Fruit fly (Drosophila melanogaster) whole organism, embryonic: ENCODE results near the gene CG13084.

Experiments
- Asciz ChIP-seq: fragments of 200-800 bp; sonication (Bioruptor generic); optimal IDR thresholded peaks from 2 replicates; lab custom pipeline; 2017; ENCODE audit warnings: missing biosample characterization, mild to moderate bottlenecking, missing genetic modification characterization, missing genetic modification reagents
- Atf-2 ChIP-seq: fragments of 200-800 bp; sonication (Bioruptor generic); optimal IDR thresholded peaks from 2 replicates; lab custom pipeline; 2016; ENCODE audit warnings: missing biosample characterization, missing genetic modification characterization
- Awh ChIP-seq: fragments of 200-800 bp; sonication (Bioruptor generic); IDR thresholded peaks from 2 replicates; pipeline ENCODE4, ENCODE4 v1.3.6; 2022; ENCODE audit warnings: missing biosample characterization, missing genetic modification characterization
- Bdp1 ChIP-seq: fragments of 200-800 bp; sonication (Bioruptor generic); optimal IDR thresholded peaks from 3 replicates; lab custom pipeline; 2016; ENCODE audit warnings: missing biosample characterization, missing genetic modification characterization
- Bteb2 ChIP-seq: fragments of 200-800 bp; sonication (Bioruptor generic); optimal IDR thresholded peaks from 2 replicates; lab custom pipeline; 2016; ENCODE audit warnings: missing biosample characterization, missing genetic modification characterization
- CG10431 ChIP-seq: fragments of 200-800 bp; sonication (Bioruptor generic); optimal IDR thresholded peaks from 3 replicates; lab custom pipeline; 2018; ENCODE audit warnings: missing biosample characterization, mild to moderate bottlenecking, missing genetic modification characterization
- CG10543 ChIP-seq: fragments of 200-800 bp; sonication (Bioruptor generic); optimal IDR thresholded peaks from 3 replicates; lab custom pipeline; 2017; ENCODE audit warnings: missing biosample characterization, mild to moderate bottlenecking, missing genetic modification characterization, moderate library complexity
- CG11398 ChIP-seq: fragments of 200-800 bp; sonication (Bioruptor generic); optimal IDR thresholded peaks from 2 replicates; lab custom pipeline; 2016; ENCODE audit warnings: missing biosample characterization, missing genetic modification characterization
- CG12071 ChIP-seq: fragments of 200-800 bp; sonication (Bioruptor generic); optimal IDR thresholded peaks from 3 replicates; lab custom pipeline; 2018; ENCODE audit warnings: missing biosample characterization, mild to moderate bottlenecking, missing genetic modification characterization
- CG15479 ChIP-seq: fragments of 200-800 bp; sonication (Bioruptor generic); optimal IDR thresholded peaks from 3 replicates; lab custom pipeline; 2019; ENCODE audit warnings: missing biosample characterization, mild to moderate bottlenecking, missing genetic modification characterization, moderate library complexity
- CG17612 ChIP-seq: fragments of 200-800 bp; sonication (Bioruptor generic); IDR thresholded peaks from 2 replicates; pipeline ENCODE4 v1.3.6; 2022; ENCODE audit warnings: missing biosample characterization, missing genetic modification characterization
- CG18476 ChIP-seq: fragments of 200-800 bp; sonication (Bioruptor generic); optimal IDR thresholded peaks from 2 replicates; lab custom pipeline; 2016; ENCODE audit warnings: missing biosample characterization, mild to moderate bottlenecking, missing genetic modification characterization
- CG4360 ChIP-seq: fragments of 200-800 bp; sonication (Bioruptor generic); IDR thresholded peaks from 2 replicates; pipeline ENCODE4 v1.3.6; 2022; ENCODE audit warnings: missing biosample characterization, missing genetic modification characterization
- CG4730 ChIP-seq: fragments of 200-800 bp; sonication (Bioruptor generic); IDR thresholded peaks from 2 replicates; pipeline ENCODE4 v1.3.6; 2022; ENCODE audit warnings: missing biosample characterization, missing genetic modification characterization
- CG4854 ChIP-seq: fragments of 200-800 bp; sonication (Bioruptor generic); optimal IDR thresholded peaks from 2 replicates; lab custom pipeline; 2016; ENCODE audit warnings: missing biosample characterization, missing genetic modification characterization, inconsistent platforms
- CG8281 ChIP-seq: fragments of 200-800 bp; sonication (Bioruptor generic); optimal IDR thresholded peaks from 2 replicates; lab custom pipeline; 2018; ENCODE audit warnings: missing biosample characterization, mild to moderate bottlenecking, missing genetic modification characterization, moderate library complexity
- CG9727 ChIP-seq: fragments of 200-800 bp; sonication (Bioruptor generic); optimal IDR thresholded peaks from 3 replicates; lab custom pipeline; 2017; ENCODE audit warnings: missing biosample characterization, mild to moderate bottlenecking, missing genetic modification characterization
- Dbx ChIP-seq: fragments of 200-800 bp; sonication (Bioruptor generic); IDR thresholded peaks from 3 replicates; pipeline ENCODE4 v1.3.6; 2022; ENCODE audit warnings: missing biosample characterization, missing genetic modification characterization
- Dp ChIP-seq: fragments of 200-800 bp; sonication (Bioruptor generic); optimal IDR thresholded peaks from 2 replicates; lab custom pipeline; 2018; ENCODE audit warnings: missing biosample characterization, mild to moderate bottlenecking, missing genetic modification characterization, moderate library complexity
- E2f1 ChIP-seq: fragments of 200-800 bp; sonication (Bioruptor generic); IDR thresholded peaks from 2 replicates; pipeline ENCODE4 v1.3.6; 2022; ENCODE audit warnings: missing biosample characterization, missing genetic modification characterization
- Eip74EF ChIP-seq, 2 experiments: fragments of 200-800 bp in 1 of 2; fragments of >200 bp in 1 of 2; sonication (Bioruptor generic) in 1 of 2; optimal IDR thresholded peaks; 2 replicates each; lab custom pipeline; 2017 to 2019; ENCODE audit warnings: missing biosample characterization in 2 of 2, missing genetic modification characterization in 2 of 2, mild to moderate bottlenecking in 1 of 2, moderate library complexity in 1 of 2
- Ets97D ChIP-seq: fragments of 200-800 bp; sonication (Bioruptor generic); optimal IDR thresholded peaks from 3 replicates; lab custom pipeline; 2016; ENCODE audit warnings: missing biosample characterization, missing genetic modification characterization
- Hmr ChIP-seq: fragments of 200-800 bp; sonication (Bioruptor generic); optimal IDR thresholded peaks from 3 replicates; lab custom pipeline; 2017; ENCODE audit warnings: mild to moderate bottlenecking, missing biosample characterization, missing genetic modification reagents, missing genetic modification characterization
- NC2β ChIP-seq: fragments of 200-800 bp; sonication (Bioruptor generic); optimal IDR thresholded peaks from 2 replicates; lab custom pipeline; 2016; ENCODE audit warnings: missing biosample characterization, missing genetic modification characterization
- Poxn ChIP-seq: fragments of 200-800 bp; sonication (Bioruptor generic); IDR thresholded peaks from 2 replicates; pipeline ENCODE4 v1.3.6; 2022; ENCODE audit warnings: missing biosample characterization, missing genetic modification characterization
- Ravus ChIP-seq: fragments of 200-800 bp; sonication (Bioruptor generic); IDR thresholded peaks from 2 replicates; pipeline ENCODE4 v1.3.6; 2022; ENCODE audit warnings: missing biosample characterization, missing genetic modification characterization
- Rfx ChIP-seq: fragments of 200-800 bp; sonication (Bioruptor generic); IDR thresholded peaks from 2 replicates; pipeline ENCODE4 v1.3.6; 2022; ENCODE audit warnings: missing biosample characterization, missing genetic modification characterization
- Taf1 ChIP-seq: fragments of 200-800 bp; sonication (Bioruptor generic); IDR thresholded peaks from 2 replicates; pipeline ENCODE4 v1.3.6; 2022; ENCODE audit warnings: missing biosample characterization, missing genetic modification characterization
- Tbp ChIP-seq: fragments of >200 bp; optimal IDR thresholded peaks from 2 replicates; lab custom pipeline; 2018; ENCODE audit warnings: missing biosample characterization, missing genetic modification characterization
- Vsx1 ChIP-seq: fragments of 200-800 bp; sonication (Bioruptor generic); optimal IDR thresholded peaks from 2 replicates; lab custom pipeline; 2017; ENCODE audit warnings: missing biosample characterization, mild to moderate bottlenecking, missing genetic modification characterization, missing genetic modification reagents
- ac ChIP-seq: fragments of 200-800 bp; sonication (Bioruptor generic); optimal IDR thresholded peaks from 3 replicates; lab custom pipeline; 2017; ENCODE audit warnings: missing biosample characterization, mild to moderate bottlenecking, missing genetic modification characterization
- bcd ChIP-seq: fragments of 200-800 bp; sonication (Bioruptor generic); optimal IDR thresholded peaks from 2 replicates; lab custom pipeline; 2017; ENCODE audit warnings: missing biosample characterization, mild to moderate bottlenecking, missing genetic modification characterization
- corto ChIP-seq: fragments of 200-800 bp; sonication (Bioruptor generic); optimal IDR thresholded peaks from 2 replicates; lab custom pipeline; 2016; ENCODE audit warnings: missing biosample characterization, mild to moderate bottlenecking, missing genetic modification characterization, moderate library complexity
- crc ChIP-seq: fragments of 200-800 bp; sonication (Bioruptor generic); optimal IDR thresholded peaks from 2 replicates; lab custom pipeline; 2016; ENCODE audit warnings: missing biosample characterization, missing genetic modification characterization
- dpn ChIP-seq, 2 experiments: fragments of 200-800 bp; sonication (Bioruptor generic); optimal IDR thresholded peaks; 3 replicates each; lab custom pipeline; 2016; ENCODE audit warnings: missing biosample characterization in 2 of 2, missing genetic modification characterization in 2 of 2
- grau ChIP-seq: fragments of 200-800 bp; optimal IDR thresholded peaks from 3 replicates; lab custom pipeline; 2019; ENCODE audit warnings: missing biosample characterization, mild to moderate bottlenecking, missing genetic modification characterization, moderate library complexity
- gsb ChIP-seq: fragments of 200-800 bp; sonication (Bioruptor generic); IDR thresholded peaks from 2 replicates; pipeline ENCODE4 v1.3.6; 2022; ENCODE audit warnings: missing biosample characterization, missing genetic modification characterization
- jumu ChIP-seq: fragments of 200-800 bp; sonication (Bioruptor generic); optimal IDR thresholded peaks from 3 replicates; lab custom pipeline; 2016; ENCODE audit warnings: missing biosample characterization, missing genetic modification characterization
- klu ChIP-seq: fragments of 200-800 bp; sonication (Bioruptor generic); IDR thresholded peaks from 2 replicates; pipeline ENCODE4 v1.3.6; 2022; ENCODE audit warnings: missing biosample characterization, missing genetic modification characterization
- lbe ChIP-seq: fragments of 200-800 bp; sonication (Bioruptor generic); optimal IDR thresholded peaks from 2 replicates; lab custom pipeline; 2016; ENCODE audit warnings: missing biosample characterization, mild to moderate bottlenecking, missing genetic modification characterization
- luna ChIP-seq: fragments of 200-800 bp; sonication (Bioruptor generic); optimal IDR thresholded peaks from 2 replicates; lab custom pipeline; 2016; ENCODE audit warnings: missing biosample characterization, missing genetic modification characterization
- mam ChIP-seq: fragments of 200-800 bp; sonication (Bioruptor generic); optimal IDR thresholded peaks from 3 replicates; lab custom pipeline; 2016; ENCODE audit warnings: missing biosample characterization, missing genetic modification characterization
- mld ChIP-seq: fragments of 200-800 bp; sonication (Bioruptor generic); IDR thresholded peaks from 3 replicates; pipeline ENCODE4 v1.3.6; 2022; ENCODE audit warnings: missing biosample characterization, missing genetic modification characterization; ENCODE audit not compliant: partially characterized antibody
- nerfin-1 ChIP-seq: fragments of 200-800 bp; sonication (Bioruptor generic); optimal IDR thresholded peaks from 3 replicates; lab custom pipeline; 2019; ENCODE audit warnings: missing biosample characterization, mild to moderate bottlenecking, missing genetic modification characterization, moderate library complexity
- peb ChIP-seq: fragments of 200-800 bp; sonication (Bioruptor generic); IDR thresholded peaks from 2 replicates; pipeline ENCODE4 v1.3.6; 2022; ENCODE audit warnings: missing biosample characterization, missing genetic modification characterization
- slbo ChIP-seq: fragments of 200-800 bp; sonication (Bioruptor generic); IDR thresholded peaks from 2 replicates; pipeline ENCODE4 v1.3.6; 2022; ENCODE audit warnings: missing biosample characterization, missing genetic modification characterization
- slou ChIP-seq: fragments of 200-800 bp; sonication (Bioruptor generic); optimal IDR thresholded peaks from 3 replicates; lab custom pipeline; 2016; ENCODE audit warnings: missing biosample characterization, missing genetic modification characterization
- sna ChIP-seq: fragments of 200-800 bp; sonication (Bioruptor generic); IDR thresholded peaks from 2 replicates; pipeline ENCODE4 v1.3.6; 2022; ENCODE audit warnings: missing biosample characterization, missing genetic modification characterization; ENCODE audit not compliant: partially characterized antibody
- stc ChIP-seq: fragments of 200-800 bp; sonication (Bioruptor generic); IDR thresholded peaks from 2 replicates; pipeline ENCODE4 v1.3.6; 2022; ENCODE audit warnings: missing biosample characterization, missing genetic modification characterization
- stwl ChIP-seq: fragments of 200-800 bp; sonication (Bioruptor generic); optimal IDR thresholded peaks from 3 replicates; lab custom pipeline; 2018; ENCODE audit warnings: missing biosample characterization, mild to moderate bottlenecking, missing genetic modification characterization, moderate library complexity
- wek ChIP-seq: fragments of 200-800 bp; sonication (Bioruptor generic); optimal IDR thresholded peaks from 3 replicates; lab custom pipeline; 2018; ENCODE audit warnings: missing biosample characterization, mild to moderate bottlenecking, missing genetic modification characterization, moderate library complexity

CG13084 gene

DNA sequence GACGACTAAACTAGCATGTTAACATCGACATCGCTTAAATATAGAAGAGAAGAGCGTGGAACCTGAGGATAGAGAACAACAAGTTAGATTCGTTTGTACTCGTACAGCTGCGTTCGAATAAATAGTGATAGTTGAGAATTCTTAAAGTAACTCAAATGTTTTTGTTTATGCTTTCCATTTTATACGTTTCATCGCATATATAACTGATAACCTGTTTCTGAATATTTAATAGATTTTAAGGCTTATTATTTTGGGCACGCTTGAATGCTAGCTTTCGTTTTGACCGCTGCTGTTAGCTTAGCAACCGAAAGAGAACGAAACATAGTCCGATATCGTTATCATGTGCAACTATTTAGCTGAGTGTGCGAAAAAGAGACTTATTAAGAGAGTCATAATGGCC lies 43.6 kb downstream of the CG13084 start (continued):
- TF ChIP-seq luna (GFP tag; lab: Kevin White, UChicago) (peak; percentile 94), stc (GFP tag; lab: Robert Waterston, UW) (peak; percentile 92), CG11398 (GFP tag; lab: Kevin White, UChicago) (peak; percentile 88), crc (GFP tag; lab: Kevin White, UChicago) (peak; percentile 92), Asciz (GFP tag; lab: Kevin White, UChicago) (peak; percentile 80), Dp (GFP tag; lab: Kevin White, UChicago) (peak; percentile 5), bcd (GFP tag; lab: Kevin White, UChicago) (peak; percentile 94), Eip74EF (GFP tag; optimal IDR thresholded peaks at IDR 0.05; lab: Kevin White, UChicago) (peak in 1 of 2 experiments; percentile 88), Ets97D (peak; percentile 84), CG10543 (GFP tag; lab: Kevin White, UChicago) (peak; percentile 76), CG9727 (GFP tag; lab: Kevin White, UChicago) (peak; percentile 95), Hmr (GFP tag; lab: Kevin White, UChicago) (peak; percentile 99), klu (peak; percentile 90), ac (peak; percentile 23), grau (peak; percentile 96), sna (GFP tag; lab: Robert Waterston, UW) (no peak), CG8281 (tag; lab: Kevin White, UChicago) (peak; percentile 80), mld (GFP tag; lab: Robert Waterston, UW) (no peak), CG4730 (GFP tag; lab: Robert Waterston, UW) (peak; percentile 94), corto (GFP tag; lab: Kevin White, UChicago) (peak; percentile 84), CG15479 (GFP tag; lab: Kevin White, UChicago) (no peak), Bteb2 (peak; percentile 97), NC2β (GFP tag; lab: Kevin White, UChicago) (peak; percentile 85), Bdp1 (GFP tag; lab: Kevin White, UChicago) (peak; percentile 81), mam (GFP tag; lab: Kevin White, UChicago) (peak; percentile 98), Dbx (peak; percentile 98), Ravus (GFP tag; lab: Robert Waterston, UW) (peak; percentile 88), CG10431 (peak; percentile 15), CG17612 (GFP tag; lab: Robert Waterston, UW) (peak; percentile 90), slbo (GFP tag; lab: Robert Waterston, UW) (peak; percentile 99), Tbp (no peak), Vsx1 (GFP tag; lab: Kevin White, UChicago) (peak; percentile 87), Awh (GFP tag; lab: Robert Waterston, UW) (peak; percentile 82), slou (GFP tag; lab: Kevin White, UChicago) (peak; percentile 89), jumu (GFP tag; lab: Kevin White, UChicago) (peak; percentile 89), Atf-2 (peak; percentile 88), CG12071 (peak; percentile 96), CG4360 (0 out of 2 replicates have a peak, but pooled peaks have one; percentile 31), E2f1 (GFP tag; lab: Robert Waterston, UW) (peak; percentile 95), dpn (GFP tag; optimal IDR thresholded peaks at IDR 0.05; lab: Kevin White, UChicago) (peak; percentile 95 to 97), lbe (GFP tag; lab: Kevin White, UChicago) (peak; percentile 75), nerfin-1 (tag; lab: Kevin White, UChicago) (peak; percentile 71), Rfx (GFP tag; lab: Robert Waterston, UW) (peak; percentile 99), CG4854 (GFP tag; lab: Kevin White, UChicago) (peak; percentile 94), wek (peak; percentile 61), CG18476 (GFP tag; lab: Kevin White, UChicago) (peak; percentile 91), peb (GFP tag; lab: Robert Waterston, UW) (peak; percentile 77), gsb (GFP tag; lab: Robert Waterston, UW) (peak; percentile 97), stwl (tag; lab: Kevin White, UChicago) (no peak), Taf1 (GFP tag; lab: Robert Waterston, UW) (peak; percentile 96), Poxn (peak; percentile 96)
